Worm (Caenorhabditis elegans) whole organism, midembryonic: Measurements from ENCODE around the gene T21D12.11.

Experiments used
- T22C8.4 ChIP-seq: fragments of 200-800 bp; sonication (Bioruptor generic); IDR thresholded peaks from 2 replicates; pipeline ENCODE4 v1.3.6; 2022; ENCODE audit warnings: missing genetic modification characterization, missing compliant biosample characterization
- flt-1 ChIP-seq: fragments of 200-800 bp; sonication (Bioruptor generic); IDR thresholded peaks from 2 replicates; pipeline ENCODE4 v1.3.6; 2022; ENCODE audit warnings: missing genetic modification characterization, missing compliant biosample characterization
- med-1 ChIP-seq: sonication (generic microtip); optimal IDR thresholded peaks from 2 replicates; lab custom pipeline; 2017; ENCODE audit warnings: missing genetic modification characterization, mild to moderate bottlenecking, missing compliant biosample characterization, antibody characterized with exemption, missing genetic modification reagents; ENCODE audit not compliant: insufficient read depth
- ref-1 ChIP-seq: fragments of 200-800 bp; sonication (Bioruptor generic); conservative IDR thresholded peaks from 2 replicates; pipeline ENCODE4 v1.3.6; 2022; ENCODE audit warnings: missing genetic modification reagents, missing genetic modification characterization, missing compliant biosample characterization
- ztf-23 ChIP-seq: fragments of 200-800 bp; sonication (Bioruptor generic); IDR thresholded peaks from 2 replicates; pipeline ENCODE4 v1.3.6; 2022; ENCODE audit warnings: missing genetic modification reagents, missing genetic modification characterization, missing compliant biosample characterization
- ztf-29 ChIP-seq: fragments of 200-800 bp; sonication (Bioruptor generic); IDR thresholded peaks from 2 replicates; pipeline ENCODE4 v1.3.6; 2022; ENCODE audit warnings: missing genetic modification reagents, missing genetic modification characterization, missing compliant biosample characterization

DNA sequence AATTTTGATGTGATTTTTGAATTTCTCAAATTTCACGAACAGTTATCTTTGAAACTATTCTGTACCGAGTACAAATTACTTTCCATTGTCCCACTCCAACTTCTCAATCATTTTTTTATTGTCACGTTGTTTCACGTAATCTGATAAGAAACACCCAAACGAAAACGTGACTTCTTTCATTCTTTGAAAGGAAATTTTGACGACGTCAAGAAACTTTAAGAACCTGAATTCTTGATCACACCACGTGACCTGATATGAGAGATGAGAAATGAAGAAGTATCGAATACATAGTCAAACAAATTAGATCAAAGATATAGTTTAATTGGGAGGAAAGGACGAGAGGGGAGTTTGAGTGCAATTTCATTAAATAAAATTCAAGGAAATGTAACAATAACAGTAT is 40.3 kb downstream of the T21D12.11 start:
- no peak for TF ChIP-seq med-1
- TF ChIP-seq ztf-23: no peak
- TF ChIP-seq T22C8.4: no peak
- TF ChIP-seq ref-1 (GFP tag; lab: Robert Waterston, UW): no peak
- TF ChIP-seq ztf-29: no peak
- no peak for TF ChIP-seq flt-1
